Worm (Caenorhabditis elegans): Measurements from ENCODE around the gene str-108.

ce11 chrV:16190485-16190884 is 24.4 kb downstream of the str-108 start, which contains the start of gene srh-281:
- TF ChIP-seq W03F9.2 (tag; optimal IDR thresholded peaks at IDR 0.05) (no peak), him-1 (tag; optimal IDR thresholded peaks at IDR 0.05) (no peak)
